Worm (Caenorhabditis elegans) whole organism, L1 larva: ENCODE data around the gene T10B10.8.

Experiments used
- C16A3.4 ChIP-seq: fragments of 150-350 bp; optimal IDR thresholded peaks from 2 replicates; lab custom pipeline; 2014; ENCODE audit warnings: missing biosample characterization, missing genetic modification characterization
- C34B4.2 ChIP-seq: sonication (generic microtip); optimal IDR thresholded peaks from 2 replicates; lab custom pipeline; 2017; ENCODE audit warnings: mild to moderate bottlenecking, missing genetic modification characterization, missing compliant biosample characterization
- F16B12.6 ChIP-seq: fragments of 150-350 bp; optimal IDR thresholded peaks from 2 replicates; lab custom pipeline; 2014; ENCODE audit warnings: missing biosample characterization, missing genetic modification characterization
- aly-2 ChIP-seq: fragments of 150-350 bp; optimal IDR thresholded peaks from 2 replicates; lab custom pipeline; 2014; ENCODE audit warnings: missing biosample characterization, missing genetic modification characterization
- ceh-63 ChIP-seq: fragments of 200-800 bp; sonication (Bioruptor generic); optimal IDR thresholded peaks from 2 replicates; lab custom pipeline; 2018; ENCODE audit warnings: mild to moderate bottlenecking, missing genetic modification characterization, missing compliant biosample characterization
- ceh-8 ChIP-seq: fragments of 200-800 bp; sonication (Bioruptor generic); optimal IDR thresholded peaks from 2 replicates; lab custom pipeline; 2018; ENCODE audit warnings: mild to moderate bottlenecking, missing genetic modification characterization, moderate library complexity, missing compliant biosample characterization
- ceh-82 ChIP-seq, 3 experiments: fragments of 150-350 bp in 1 of 3; sonication (generic microtip) in 2 of 3; optimal IDR thresholded peaks; 2 replicates each; lab custom pipeline; 2014 to 2017; ENCODE audit warnings: missing biosample characterization in 3 of 3, missing genetic modification characterization in 3 of 3
- ceh-88 ChIP-seq: fragments of 200-800 bp; sonication (Bioruptor generic); IDR thresholded peaks from 2 replicates; pipeline ENCODE4 v1.3.6; 2022; ENCODE audit warnings: missing genetic modification characterization, missing compliant biosample characterization
- ces-1 ChIP-seq: fragments of 150-350 bp; optimal IDR thresholded peaks from 2 replicates; lab custom pipeline; 2014; ENCODE audit warnings: missing biosample characterization, missing genetic modification reagents, missing genetic modification characterization
- efl-3 ChIP-seq: fragments of 200-800 bp; sonication (Bioruptor generic); optimal IDR thresholded peaks from 2 replicates; lab custom pipeline; 2018; ENCODE audit warnings: mild to moderate bottlenecking, missing genetic modification characterization, missing compliant biosample characterization
- ets-5 ChIP-seq: fragments of 200-800 bp; sonication (Bioruptor generic); IDR thresholded peaks from 2 replicates; pipeline ENCODE4 v1.3.6; 2022; ENCODE audit warnings: missing genetic modification characterization, missing compliant biosample characterization
- grh-1 ChIP-seq: fragments of 200-800 bp; sonication (Bioruptor generic); IDR thresholded peaks from 2 replicates; pipeline ENCODE4 v1.3.6; 2022; ENCODE audit warnings: missing genetic modification reagents, missing genetic modification characterization, missing compliant biosample characterization
- hlh-4 ChIP-seq: sonication (generic microtip); optimal IDR thresholded peaks from 2 replicates; lab custom pipeline; 2016; ENCODE audit warnings: mild to moderate bottlenecking, missing genetic modification characterization, missing compliant biosample characterization
- hpl-2 ChIP-seq: fragments of 150-350 bp; optimal IDR thresholded peaks from 2 replicates; lab custom pipeline; 2014; ENCODE audit warnings: missing biosample characterization, missing genetic modification reagents, missing genetic modification characterization
- jun-1 ChIP-seq: fragments of 150-350 bp; optimal IDR thresholded peaks from 2 replicates; lab custom pipeline; 2014; ENCODE audit warnings: missing biosample characterization, missing genetic modification reagents, missing genetic modification characterization
- lin-13 ChIP-seq: fragments of 150-350 bp; optimal IDR thresholded peaks from 2 replicates; lab custom pipeline; 2014; ENCODE audit warnings: missing biosample characterization, missing genetic modification reagents, missing genetic modification characterization
- lir-3 ChIP-seq: sonication (generic microtip); optimal IDR thresholded peaks from 2 replicates; lab custom pipeline; 2016; ENCODE audit warnings: mild to moderate bottlenecking, missing genetic modification characterization, moderate library complexity, missing compliant biosample characterization; ENCODE audit not compliant: poor library complexity
- lsy-2 ChIP-seq, 2 experiments: fragments of 150-350 bp; optimal IDR thresholded peaks; 2 replicates each; lab custom pipeline; 2014; ENCODE audit warnings: missing biosample characterization in 2 of 2, missing genetic modification characterization in 2 of 2
- mef-2 ChIP-seq: fragments of 150-350 bp; optimal IDR thresholded peaks from 2 replicates; lab custom pipeline; 2014; ENCODE audit warnings: missing biosample characterization, missing genetic modification characterization
- nhr-11 ChIP-seq: fragments of 150-350 bp; optimal IDR thresholded peaks from 2 replicates; lab custom pipeline; 2014; ENCODE audit warnings: missing biosample characterization, missing genetic modification characterization
- nhr-12 ChIP-seq: sonication (generic microtip); optimal IDR thresholded peaks from 2 replicates; lab custom pipeline; 2017; ENCODE audit warnings: missing biosample characterization, missing genetic modification characterization
- nhr-19 ChIP-seq: fragments of 200-800 bp; sonication (Bioruptor generic); conservative IDR thresholded peaks from 2 replicates; pipeline ENCODE4 v1.3.6; 2022; ENCODE audit warnings: missing genetic modification characterization, missing compliant biosample characterization
- snpc-4 ChIP-seq: fragments of 150-350 bp; optimal IDR thresholded peaks from 2 replicates; lab custom pipeline; 2014; ENCODE audit warnings: missing biosample characterization, missing genetic modification characterization
- snu-23 ChIP-seq: sonication (generic microtip); optimal IDR thresholded peaks from 2 replicates; lab custom pipeline; 2016; ENCODE audit warnings: missing genetic modification characterization, missing compliant biosample characterization
- sox-4 ChIP-seq: sonication (generic microtip); optimal IDR thresholded peaks from 2 replicates; lab custom pipeline; 2016; ENCODE audit warnings: missing genetic modification characterization, missing compliant biosample characterization
- sup-37 ChIP-seq: fragments of 200-800 bp; sonication (Bioruptor generic); optimal IDR thresholded peaks from 2 replicates; lab custom pipeline; 2018; ENCODE audit warnings: mild to moderate bottlenecking, missing genetic modification characterization, missing compliant biosample characterization
- tbx-2 ChIP-seq: sonication (generic microtip); optimal IDR thresholded peaks from 2 replicates; lab custom pipeline; 2016; ENCODE audit warnings: missing genetic modification characterization, missing compliant biosample characterization
- tlp-1 ChIP-seq: fragments of 150-350 bp; optimal IDR thresholded peaks from 2 replicates; lab custom pipeline; 2014; ENCODE audit warnings: missing biosample characterization, missing genetic modification characterization
- xbp-1 ChIP-seq: sonication (generic microtip); optimal IDR thresholded peaks from 2 replicates; lab custom pipeline; 2016; ENCODE audit warnings: missing genetic modification characterization, missing compliant biosample characterization
- zag-1 ChIP-seq: fragments of 150-350 bp; optimal IDR thresholded peaks from 2 replicates; lab custom pipeline; 2014; ENCODE audit warnings: missing biosample characterization, missing genetic modification characterization
- zip-4 ChIP-seq: fragments of 200-800 bp; sonication (Bioruptor generic); optimal IDR thresholded peaks from 2 replicates; lab custom pipeline; 2018; ENCODE audit warnings: mild to moderate bottlenecking, missing genetic modification characterization, moderate library complexity, missing compliant biosample characterization
- ztf-4 ChIP-seq: fragments of 150-350 bp; optimal IDR thresholded peaks from 2 replicates; lab custom pipeline; 2014; ENCODE audit warnings: missing biosample characterization, missing genetic modification characterization

Gene T10B10.8

DNA sequence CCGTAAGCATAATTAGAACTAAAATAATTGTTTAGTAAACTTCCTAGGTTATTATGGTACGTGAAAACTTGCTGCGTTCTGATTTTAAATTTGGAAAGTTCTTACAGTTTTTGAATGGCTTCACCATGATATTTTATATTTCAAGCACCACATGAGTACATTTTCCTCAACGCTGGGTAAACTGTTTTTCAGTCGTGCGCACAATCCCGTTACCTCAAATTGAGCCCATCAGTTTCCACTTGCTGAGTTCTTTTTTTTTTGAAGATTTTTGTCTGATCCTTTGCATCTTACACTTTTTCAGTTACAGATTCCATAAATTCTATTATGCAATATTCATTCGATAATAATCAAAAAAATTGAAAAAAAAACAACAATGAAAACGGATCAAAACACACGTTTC lies 45.5 kb downstream of the T10B10.8 start:
- no peak for TF ChIP-seq lin-13 (GFP tag; lab: Kevin White, UChicago)

DNA sequence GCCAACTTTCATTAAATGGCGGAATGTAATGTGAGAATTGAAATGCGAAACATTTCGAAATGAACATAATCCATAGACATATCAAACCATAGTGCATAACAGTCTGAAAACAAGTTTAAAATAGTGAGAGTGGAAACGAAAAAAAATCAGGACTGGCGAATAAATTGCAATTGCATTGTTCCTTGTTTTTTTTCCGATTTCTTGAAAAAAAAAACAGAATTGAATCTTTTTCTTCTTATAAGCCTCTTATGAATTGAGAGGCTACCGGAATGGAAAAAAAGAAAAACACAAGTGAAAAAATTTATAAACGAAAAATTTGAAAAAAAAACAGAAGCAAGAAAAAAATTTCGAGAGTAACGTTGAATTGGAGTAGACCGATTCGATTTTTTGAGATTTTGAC lies 49.5 kb downstream of the T10B10.8 start, which contains the start of gene R07D5.2:
TSS of gene R07D5.2 (minus strand) at position 101 of the 400 bp plus-strand sequence.
- TF ChIP-seq ces-1, result no peak
- no peak for TF ChIP-seq aly-2
- TF ChIP-seq sox-4, result no peak
- TF ChIP-seq nhr-19 (GFP tag; lab: Robert Waterston, UW), result no peak
- no peak for TF ChIP-seq jun-1 (tag; lab: Kevin White, UChicago)
- TF ChIP-seq ceh-88 (GFP tag; lab: Robert Waterston, UW), result no peak
- no peak for TF ChIP-seq nhr-12 (tag; lab: Kevin White, UChicago)
- no peak for TF ChIP-seq ceh-8 (GFP tag; lab: Kevin White, UChicago)
- no peak for TF ChIP-seq lir-3 (tag; lab: Kevin White, UChicago)
- no peak for TF ChIP-seq ets-5 (GFP tag; lab: Robert Waterston, UW)
- no peak for TF ChIP-seq F16B12.6 (tag; lab: Kevin White, UChicago)
- no peak for TF ChIP-seq tbx-2 (tag; lab: Kevin White, UChicago)
- TF ChIP-seq lsy-2 (tag; optimal IDR thresholded peaks at IDR 0.05; lab: Kevin White, UChicago), result no peak
- TF ChIP-seq zag-1, result no peak

DNA sequence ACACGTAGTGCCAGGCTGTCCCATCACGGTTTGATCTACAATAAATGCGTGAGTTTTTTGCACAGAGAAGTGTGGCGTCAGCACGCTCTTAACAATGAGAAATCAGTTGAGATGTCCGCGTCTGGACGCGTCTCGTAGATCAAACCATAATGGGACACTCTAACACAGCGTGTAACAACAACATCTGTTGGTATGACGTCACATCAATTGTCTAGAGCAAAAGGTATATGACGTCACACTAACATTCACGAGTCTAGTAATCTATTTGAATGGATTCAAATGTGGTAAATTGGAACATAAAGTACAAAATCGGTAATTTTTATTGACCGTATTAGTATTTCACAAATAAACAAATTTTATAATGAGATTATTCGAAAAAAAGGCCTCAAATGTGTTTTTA lies 50.3 kb downstream of the T10B10.8 start:
- TF ChIP-seq xbp-1 (tag; lab: Kevin White, UChicago) (no peak), tbx-2 (tag; lab: Kevin White, UChicago) (no peak), hpl-2 (GFP tag; lab: Kevin White, UChicago) (no peak), mef-2 (no peak), sox-4 (no peak), C34B4.2 (no peak), efl-3 (GFP tag; lab: Kevin White, UChicago) (no peak), ceh-8 (GFP tag; lab: Kevin White, UChicago) (no peak), F16B12.6 (tag; lab: Kevin White, UChicago) (no peak), ceh-82 (tag; optimal IDR thresholded peaks at IDR 0.05; lab: Kevin White, UChicago) (no peak), snu-23 (GFP tag; lab: Kevin White, UChicago) (no peak), ztf-4 (tag; lab: Kevin White, UChicago) (no peak), grh-1 (GFP tag; lab: Robert Waterston, UW) (no peak), nhr-11 (tag; lab: Kevin White, UChicago) (no peak), sup-37 (GFP tag; lab: Kevin White, UChicago) (no peak), ceh-63 (no peak), zip-4 (no peak), hlh-4 (tag; lab: Kevin White, UChicago) (no peak), C16A3.4 (tag; lab: Kevin White, UChicago) (no peak), tlp-1 (tag; lab: Kevin White, UChicago) (no peak)

DNA sequence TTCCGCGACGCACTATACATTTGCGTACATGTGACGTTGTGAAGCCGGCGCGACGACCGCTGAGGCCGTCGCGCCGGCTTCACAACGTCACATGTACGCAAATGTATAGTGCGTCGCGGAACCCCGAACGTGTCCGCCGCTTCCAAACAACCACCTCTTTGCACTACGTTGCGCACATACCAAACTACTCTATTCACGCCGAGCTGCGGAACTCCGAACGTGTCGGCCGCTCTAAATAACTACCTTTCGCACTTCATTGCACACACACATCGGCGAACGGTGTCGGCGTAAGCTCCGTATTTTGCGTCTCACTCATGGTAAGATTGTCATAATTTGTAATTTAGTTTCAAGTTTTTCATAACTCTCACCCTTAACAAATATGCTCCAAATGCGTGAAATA lies 53.9 kb downstream of the T10B10.8 start:
- TF ChIP-seq C16A3.4 (tag; lab: Kevin White, UChicago), result no peak
- no peak for TF ChIP-seq jun-1 (tag; lab: Kevin White, UChicago)
- TF ChIP-seq snpc-4 (tag; lab: Kevin White, UChicago), result peak; percentile 5
- no peak for TF ChIP-seq ceh-88 (GFP tag; lab: Robert Waterston, UW)
